Fruit fly (Drosophila melanogaster) whole organism, embryonic: Measurements from ENCODE around the gene Tbc1d22.
A peak's percentile ranks its signal among the peaks of the same experiment; 100 is the strongest.

Experiments
- ATbp ChIP-seq: fragments of 200-800 bp; sonication (Bioruptor generic); optimal IDR thresholded peaks from 2 replicates; lab custom pipeline; 2017; ENCODE audit warnings: missing biosample characterization, mild to moderate bottlenecking, missing genetic modification characterization, missing genetic modification reagents
- B-H1 ChIP-seq: fragments of 200-800 bp; sonication (Bioruptor generic); IDR thresholded peaks from 3 replicates; pipeline ENCODE4 v1.3.6; 2022; ENCODE audit warnings: missing biosample characterization, missing genetic modification characterization
- Bgb ChIP-seq: fragments of 200-800 bp; sonication (Bioruptor generic); IDR thresholded peaks from 2 replicates; pipeline ENCODE4 v1.3.6; 2022; ENCODE audit warnings: missing biosample characterization, missing genetic modification characterization; ENCODE audit not compliant: partially characterized antibody
- Bteb2 ChIP-seq: fragments of 200-800 bp; sonication (Bioruptor generic); optimal IDR thresholded peaks from 2 replicates; lab custom pipeline; 2016; ENCODE audit warnings: missing biosample characterization, missing genetic modification characterization
- CG10565 ChIP-seq: fragments of 200-800 bp; sonication (Bioruptor generic); optimal IDR thresholded peaks from 3 replicates; lab custom pipeline; 2016; ENCODE audit warnings: missing biosample characterization, mild to moderate bottlenecking, missing genetic modification characterization
- CG10959 ChIP-seq: fragments of 200-800 bp; sonication (Bioruptor generic); IDR thresholded peaks from 2 replicates; pipeline ENCODE4 v1.3.6; 2022; ENCODE audit warnings: missing biosample characterization, missing genetic modification characterization
- CG11398 ChIP-seq: fragments of 200-800 bp; sonication (Bioruptor generic); optimal IDR thresholded peaks from 2 replicates; lab custom pipeline; 2016; ENCODE audit warnings: missing biosample characterization, missing genetic modification characterization
- CG11560 ChIP-seq: fragments of 200-800 bp; sonication (Bioruptor generic); IDR thresholded peaks from 3 replicates; pipeline ENCODE4 v1.3.6; 2022; ENCODE audit warnings: missing biosample characterization, missing genetic modification characterization
- CG11723 ChIP-seq: fragments of 200-800 bp; sonication (Bioruptor generic); optimal IDR thresholded peaks from 2 replicates; lab custom pipeline; 2017; ENCODE audit warnings: missing biosample characterization, mild to moderate bottlenecking, missing genetic modification characterization
- CG15601 ChIP-seq: fragments of 200-800 bp; sonication (Bioruptor generic); optimal IDR thresholded peaks from 3 replicates; lab custom pipeline; 2019; ENCODE audit warnings: missing biosample characterization, mild to moderate bottlenecking, missing genetic modification characterization, moderate library complexity
- CG1602 ChIP-seq: fragments of 200-800 bp; sonication (Bioruptor generic); optimal IDR thresholded peaks from 3 replicates; lab custom pipeline; 2016; ENCODE audit warnings: missing biosample characterization, missing genetic modification characterization
- CG17361 ChIP-seq: fragments of 200-800 bp; sonication (Bioruptor generic); IDR thresholded peaks from 3 replicates; pipeline ENCODE4 v1.3.6; 2022; ENCODE audit warnings: missing biosample characterization, missing genetic modification characterization
- CG18011 ChIP-seq: fragments of 200-800 bp; sonication (Bioruptor generic); optimal IDR thresholded peaks from 2 replicates; lab custom pipeline; 2017; ENCODE audit warnings: missing biosample characterization, missing genetic modification characterization, mild to moderate bottlenecking, moderate library complexity, missing genotype
- CG33557 ChIP-seq: fragments of 200-800 bp; sonication (Bioruptor generic); optimal IDR thresholded peaks from 2 replicates; lab custom pipeline; 2019; ENCODE audit warnings: missing biosample characterization, mild to moderate bottlenecking, missing genetic modification characterization, moderate library complexity
- CG5180 ChIP-seq: fragments of 200-800 bp; sonication (Bioruptor generic); optimal IDR thresholded peaks from 3 replicates; lab custom pipeline; 2017; ENCODE audit warnings: missing biosample characterization, missing genetic modification characterization, mild to moderate bottlenecking, moderate library complexity, missing genetic modification reagents
- CG6254 ChIP-seq: fragments of 200-800 bp; sonication (Bioruptor generic); optimal IDR thresholded peaks from 3 replicates; lab custom pipeline; 2017; ENCODE audit warnings: mild to moderate bottlenecking, missing biosample characterization, missing genetic modification reagents, missing genetic modification characterization
- CG7963 ChIP-seq: fragments of 200-800 bp; sonication (Bioruptor generic); IDR thresholded peaks from 3 replicates; pipeline ENCODE4 v1.3.6; 2022; ENCODE audit warnings: missing biosample characterization, missing genetic modification characterization; ENCODE audit not compliant: partially characterized antibody
- CG8281 ChIP-seq: fragments of 200-800 bp; sonication (Bioruptor generic); optimal IDR thresholded peaks from 2 replicates; lab custom pipeline; 2018; ENCODE audit warnings: missing biosample characterization, mild to moderate bottlenecking, missing genetic modification characterization, moderate library complexity
- CG8290 ChIP-seq, 3 experiments: fragments of 200-800 bp; sonication (Bioruptor generic); optimal IDR thresholded peaks; 2 replicates each; lab custom pipeline; 2016 to 2019; ENCODE audit warnings: missing biosample characterization in 3 of 3, missing genetic modification characterization in 3 of 3, mild to moderate bottlenecking in 2 of 3, moderate library complexity in 1 of 3
- CG8359 ChIP-seq: fragments of 200-800 bp; sonication (Bioruptor generic); optimal IDR thresholded peaks from 2 replicates; lab custom pipeline; 2017; ENCODE audit warnings: missing biosample characterization, mild to moderate bottlenecking, missing genetic modification characterization, borderline replicate concordance
- D19A ChIP-seq: fragments of 200-800 bp; optimal IDR thresholded peaks from 3 replicates; lab custom pipeline; 2019; ENCODE audit warnings: missing biosample characterization, mild to moderate bottlenecking, missing genetic modification characterization, moderate library complexity
- Dek ChIP-seq: fragments of 200-800 bp; sonication (Bioruptor generic); optimal IDR thresholded peaks from 3 replicates; lab custom pipeline; 2019; ENCODE audit warnings: missing biosample characterization, mild to moderate bottlenecking, missing genetic modification characterization, moderate library complexity
- Elba2 ChIP-seq: fragments of 200-800 bp; sonication (Bioruptor generic); optimal IDR thresholded peaks from 3 replicates; lab custom pipeline; 2016; ENCODE audit warnings: missing biosample characterization, missing genetic modification characterization
- Ets65A ChIP-seq: fragments of 200-800 bp; sonication (Bioruptor generic); peaks from one replicate; lab custom pipeline; 2016; ENCODE audit warnings: missing biosample characterization, missing genetic modification characterization
- Lim3 ChIP-seq: fragments of 200-800 bp; sonication (Bioruptor generic); IDR thresholded peaks from 2 replicates; pipeline ENCODE4 v1.3.6; 2022; ENCODE audit warnings: missing biosample characterization, missing genetic modification characterization
- MBD-R2 ChIP-seq: fragments of 200-800 bp; sonication (Bioruptor generic); IDR thresholded peaks from 2 replicates; pipeline ENCODE4 v1.3.6; 2022; ENCODE audit warnings: missing biosample characterization, missing genetic modification characterization
- Mad ChIP-seq: fragments of 200-800 bp; sonication (Bioruptor generic); optimal IDR thresholded peaks from 2 replicates; lab custom pipeline; 2016; ENCODE audit warnings: missing biosample characterization, missing genetic modification characterization
- Nf-YC ChIP-seq: fragments of 200-800 bp; optimal IDR thresholded peaks from 3 replicates; lab custom pipeline; 2019; ENCODE audit warnings: missing biosample characterization, mild to moderate bottlenecking, missing genetic modification characterization, moderate library complexity
- Opbp ChIP-seq: fragments of 200-800 bp; sonication (Bioruptor generic); IDR thresholded peaks from 3 replicates; pipeline ENCODE4 v1.3.6; 2022; ENCODE audit warnings: missing biosample characterization, missing genetic modification characterization; ENCODE audit not compliant: partially characterized antibody
- Ssrp ChIP-seq: fragments of 200-800 bp; sonication (Bioruptor generic); optimal IDR thresholded peaks from 2 replicates; lab custom pipeline; 2018; ENCODE audit warnings: missing biosample characterization, mild to moderate bottlenecking, missing genetic modification characterization, moderate library complexity
- Trl ChIP-seq, 3 experiments: fragments of >200 bp in 2 of 3; fragments of 200-800 bp in 1 of 3; sonication (Bioruptor generic) in 1 of 3; optimal IDR thresholded peaks; 2 replicates in 1 of 3; 3 replicates in 2 of 3; lab custom pipeline; 2016 to 2017; ENCODE audit warnings: missing biosample characterization in 1 of 3, missing genetic modification characterization in 1 of 3
- bigmax ChIP-seq: fragments of 200-800 bp; sonication (Bioruptor generic); optimal IDR thresholded peaks from 2 replicates; lab custom pipeline; 2018; ENCODE audit warnings: missing biosample characterization, mild to moderate bottlenecking, missing genetic modification characterization
- btn ChIP-seq: fragments of 200-800 bp; sonication (Bioruptor generic); optimal IDR thresholded peaks from 2 replicates; lab custom pipeline; 2016; ENCODE audit warnings: missing biosample characterization, missing genetic modification characterization
- cas ChIP-seq: fragments of 200-800 bp; sonication (Bioruptor generic); IDR thresholded peaks from 2 replicates; pipeline ENCODE4 v1.3.6; 2022; ENCODE audit warnings: missing biosample characterization, missing genetic modification characterization
- corto ChIP-seq: fragments of 200-800 bp; sonication (Bioruptor generic); optimal IDR thresholded peaks from 2 replicates; lab custom pipeline; 2016; ENCODE audit warnings: missing biosample characterization, mild to moderate bottlenecking, missing genetic modification characterization, moderate library complexity
- dysf ChIP-seq: fragments of 200-800 bp; sonication (Bioruptor generic); IDR thresholded peaks from 3 replicates; pipeline ENCODE4 v1.3.6; 2022; ENCODE audit warnings: missing biosample characterization, missing genetic modification characterization
- fru ChIP-seq: fragments of >200 bp; optimal IDR thresholded peaks from 2 replicates; lab custom pipeline; 2017
- hth ChIP-seq: fragments of >200 bp; optimal IDR thresholded peaks from 2 replicates; lab custom pipeline; 2017; ENCODE audit warnings: inconsistent platforms
- kay ChIP-seq: fragments of 200-800 bp; sonication (Bioruptor generic); optimal IDR thresholded peaks from 2 replicates; lab custom pipeline; 2016; ENCODE audit warnings: missing biosample characterization, missing genetic modification characterization
- klu ChIP-seq: fragments of 200-800 bp; sonication (Bioruptor generic); IDR thresholded peaks from 2 replicates; pipeline ENCODE4 v1.3.6; 2022; ENCODE audit warnings: missing biosample characterization, missing genetic modification characterization
- lilli ChIP-seq: fragments of 200-800 bp; sonication (Bioruptor generic); optimal IDR thresholded peaks from 3 replicates; lab custom pipeline; 2016; ENCODE audit warnings: missing biosample characterization, missing genetic modification characterization
- nmo ChIP-seq: fragments of 200-800 bp; sonication (Bioruptor generic); optimal IDR thresholded peaks from 2 replicates; lab custom pipeline; 2018; ENCODE audit warnings: missing biosample characterization, mild to moderate bottlenecking, missing genetic modification characterization, moderate library complexity
- odd ChIP-seq: fragments of 200-800 bp; sonication (Bioruptor generic); optimal IDR thresholded peaks from 2 replicates; lab custom pipeline; 2017; ENCODE audit warnings: missing biosample characterization, mild to moderate bottlenecking, missing genetic modification characterization
- pzg ChIP-seq: fragments of 200-800 bp; sonication (Bioruptor generic); optimal IDR thresholded peaks from 3 replicates; lab custom pipeline; 2018; ENCODE audit warnings: missing biosample characterization, mild to moderate bottlenecking, missing genetic modification characterization, moderate library complexity
- sna ChIP-seq: fragments of 200-800 bp; sonication (Bioruptor generic); IDR thresholded peaks from 2 replicates; pipeline ENCODE4 v1.3.6; 2022; ENCODE audit warnings: missing biosample characterization, missing genetic modification characterization; ENCODE audit not compliant: partially characterized antibody
- tgo ChIP-seq: fragments of 200-800 bp; sonication (Bioruptor generic); IDR thresholded peaks from 3 replicates; pipeline ENCODE4 v1.3.6; 2022; ENCODE audit warnings: missing biosample characterization, missing genetic modification characterization
- tll ChIP-seq, 2 experiments: fragments of 200-800 bp in 1 of 2; fragments of >200 bp in 1 of 2; sonication (Bioruptor generic) in 1 of 2; optimal IDR thresholded peaks; 2 replicates each; lab custom pipeline; 2017 to 2019; ENCODE audit warnings: missing biosample characterization in 2 of 2, missing genetic modification characterization in 2 of 2, mild to moderate bottlenecking in 1 of 2, moderate library complexity in 1 of 2
- trem ChIP-seq: fragments of 200-800 bp; optimal IDR thresholded peaks from 3 replicates; lab custom pipeline; 2019; ENCODE audit warnings: missing biosample characterization, mild to moderate bottlenecking, missing genetic modification characterization, moderate library complexity
- vnd ChIP-seq: fragments of 200-800 bp; sonication (Bioruptor generic); IDR thresholded peaks from 3 replicates; pipeline ENCODE4 v1.3.6; 2022; ENCODE audit warnings: missing biosample characterization, missing genetic modification characterization; ENCODE audit not compliant: partially characterized antibody

Tbc1d22 gene

DNA sequence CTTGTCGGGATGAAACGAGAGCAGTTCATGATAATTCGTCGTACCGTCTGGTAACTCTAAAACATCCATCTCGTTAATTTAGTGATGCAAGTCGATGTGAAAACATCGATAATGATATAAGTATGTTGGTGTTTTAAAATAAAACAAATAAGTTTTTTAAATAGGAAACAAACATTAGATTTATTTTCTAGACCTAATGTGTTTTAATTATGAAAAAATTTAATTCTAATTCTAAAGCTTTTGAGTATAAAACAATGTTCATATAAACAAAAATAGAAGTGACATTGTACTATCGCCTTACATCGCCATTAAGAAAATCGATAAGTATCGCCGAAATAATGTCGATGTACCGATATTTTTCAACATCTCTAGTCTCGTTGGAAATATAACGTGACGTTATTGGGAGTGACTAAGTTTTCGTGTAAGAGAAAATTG, 9.1 kb downstream of the Tbc1d22 start, which contains the start of gene Rab11 (continued):
- TF ChIP-seq pzg (GFP tag; lab: Kevin White, UChicago) (peak; percentile 58), CG8359 (GFP tag; lab: Kevin White, UChicago) (no peak), ATbp (GFP tag; lab: Kevin White, UChicago) (no peak), CG7963 (GFP tag; lab: Robert Waterston, UW) (peak; percentile 73), D19A (peak; percentile 6), lilli (GFP tag; lab: Kevin White, UChicago) (peak; percentile 59), Ets65A (GFP tag; lab: Kevin White, UChicago) (peak; percentile 8), CG11560 (no peak), CG1602 (GFP tag; lab: Kevin White, UChicago) (peak; percentile 11), Trl (optimal IDR thresholded peaks at IDR 0.05; lab: Kevin White, UChicago) (no peak), Trl (GFP tag; optimal IDR thresholded peaks at IDR 0.05; lab: Kevin White, UChicago) (no peak), tgo (GFP tag; lab: Robert Waterston, UW) (peak; percentile 43; the same call in 2 of the 3 replicates), CG5180 (GFP tag; lab: Kevin White, UChicago) (no peak), trem (tag; lab: Kevin White, UChicago) (peak; percentile 38), corto (GFP tag; lab: Kevin White, UChicago) (peak; percentile 24), CG6254 (GFP tag; lab: Kevin White, UChicago) (no peak), CG11398 (GFP tag; lab: Kevin White, UChicago) (no peak), fru (lab: Kevin White, UChicago) (no peak), CG8281 (tag; lab: Kevin White, UChicago) (no peak), Opbp (GFP tag; lab: Robert Waterston, UW) (peak; percentile 80), btn (no peak), CG33557 (GFP tag; lab: Kevin White, UChicago) (peak; percentile 35), Bteb2 (GFP tag; lab: Kevin White, UChicago) (peak; percentile 22), nmo (GFP tag; lab: Kevin White, UChicago) (peak; percentile 75), CG10959 (no peak), Lim3 (GFP tag; lab: Robert Waterston, UW) (no peak), dysf (peak; percentile 43; the same call in 2 of the 3 replicates), Ssrp (tag; lab: Kevin White, UChicago) (peak; percentile 12), MBD-R2 (GFP tag; lab: Robert Waterston, UW) (0 out of 2 replicates have a peak, but pooled peaks have one; percentile 15), kay (GFP tag; lab: Kevin White, UChicago) (peak; percentile 66), Bgb (GFP tag; lab: Robert Waterston, UW) (peak; percentile 91), CG8290 (GFP tag; optimal IDR thresholded peaks at IDR 0.05; lab: Kevin White, UChicago) (peak; percentile 68), CG8290 (tag; optimal IDR thresholded peaks at IDR 0.05; lab: Kevin White, UChicago) (peak; percentile 24 to 68), Nf-YC (tag; lab: Kevin White, UChicago) (peak; percentile 55), hth (lab: Kevin White, UChicago) (no peak), Dek (peak; percentile 8), vnd (GFP tag; lab: Robert Waterston, UW) (peak; percentile 91), cas (no peak), tll (GFP tag; optimal IDR thresholded peaks at IDR 0.05; lab: Kevin White, UChicago) (peak in 1 of 2 experiments; percentile 11), CG10565 (GFP tag; lab: Kevin White, UChicago) (no peak), sna (peak; percentile 83), CG11723 (GFP tag; lab: Kevin White, UChicago) (no peak), Mad (no peak), B-H1 (no peak), CG15601 (tag; lab: Kevin White, UChicago) (peak; percentile 26), bigmax (GFP tag; lab: Kevin White, UChicago) (no peak), klu (GFP tag; lab: Robert Waterston, UW) (no peak), CG17361 (GFP tag; lab: Robert Waterston, UW) (peak; percentile 68; the same call in 2 of the 3 replicates), odd (GFP tag; lab: Kevin White, UChicago) (no peak), Elba2 (GFP tag; lab: Kevin White, UChicago) (no peak), CG18011 (GFP tag; lab: Kevin White, UChicago) (peak; percentile 9)
